Worm (Caenorhabditis elegans) whole organism, L3 larva: ENCODE measurements around the gene lin-29.

Experiments used
- aly-2 ChIP-seq: fragments of 150-350 bp; optimal IDR thresholded peaks from 2 replicates; lab custom pipeline; 2014; ENCODE audit warnings: missing biosample characterization, missing genetic modification characterization
- fkh-10 ChIP-seq: sonication (generic microtip); optimal IDR thresholded peaks from 2 replicates; lab custom pipeline; 2017; ENCODE audit warnings: missing biosample characterization, missing genetic modification reagents, missing genetic modification characterization
- fos-1 ChIP-seq: fragments of 150-350 bp; optimal IDR thresholded peaks from 2 replicates; lab custom pipeline; 2014; ENCODE audit warnings: missing biosample characterization, missing genetic modification characterization
- jun-1 ChIP-seq: fragments of 150-350 bp; optimal IDR thresholded peaks from 2 replicates; lab custom pipeline; 2014; ENCODE audit warnings: missing biosample characterization, missing genetic modification reagents, missing genetic modification characterization
- nhr-237 ChIP-seq: fragments of 150-350 bp; optimal IDR thresholded peaks from 2 replicates; lab custom pipeline; 2014; ENCODE audit warnings: missing biosample characterization, missing genetic modification characterization
- pqm-1 ChIP-seq: fragments of 150-350 bp; optimal IDR thresholded peaks from 2 replicates; lab custom pipeline; 2017; ENCODE audit warnings: missing biosample characterization, missing genetic modification characterization, inconsistent platforms
- snpc-4 ChIP-seq: fragments of 150-350 bp; optimal IDR thresholded peaks from 2 replicates; lab custom pipeline; 2014; ENCODE audit warnings: missing biosample characterization, missing genetic modification characterization

DNA sequence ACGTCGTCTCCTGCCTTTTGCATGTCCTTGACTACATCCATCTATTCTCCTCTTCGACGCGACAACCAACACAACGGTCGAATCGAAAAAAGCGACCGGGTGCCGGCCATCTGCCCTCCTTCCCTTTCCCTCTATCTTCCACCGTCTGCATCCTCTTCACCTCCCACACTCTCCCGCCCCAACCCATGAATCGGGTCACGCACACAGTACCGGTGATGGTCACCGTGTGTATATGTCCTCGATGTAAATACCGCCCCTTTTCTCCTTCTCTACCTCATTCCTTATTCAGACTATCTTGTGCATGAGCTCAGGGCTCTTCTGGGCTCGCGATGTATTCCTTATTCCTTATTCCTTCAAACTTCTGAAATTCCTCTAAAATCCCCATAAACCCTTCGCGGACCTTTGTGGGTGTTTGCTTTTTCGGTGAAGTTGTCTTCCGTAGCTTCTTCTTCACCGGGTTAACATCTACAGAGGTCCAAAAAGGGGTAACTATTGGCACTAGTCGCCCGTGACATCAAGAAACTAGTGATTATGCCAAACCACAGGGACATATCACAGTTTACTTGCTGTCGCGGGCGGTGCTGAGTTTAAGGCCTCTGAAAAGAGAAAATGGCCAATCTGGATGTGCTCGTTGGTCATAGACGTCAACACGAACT, 45.6 kb downstream of the lin-29 start:
- no peak for TF ChIP-seq aly-2 (tag; lab: Kevin White, UChicago)
- TF ChIP-seq snpc-4: no peak
- no peak for TF ChIP-seq fkh-10 (GFP tag; lab: Kevin White, UChicago)
- no peak for TF ChIP-seq jun-1 (tag; lab: Kevin White, UChicago)
- no peak for TF ChIP-seq pqm-1 (tag; lab: Kevin White, UChicago)
- TF ChIP-seq fos-1 (tag; lab: Kevin White, UChicago): no peak
- no peak for TF ChIP-seq nhr-237 (tag; lab: Kevin White, UChicago)
